Worm (Caenorhabditis elegans) whole organism, late embryonic: ENCODE results near the gene ZC374.2.
A peak's percentile ranks its signal among the peaks of the same experiment; 100 is the strongest.

ENCODE experiments used
- C38D4.7 ChIP-seq: fragments of 200-800 bp; sonication (Bioruptor generic); optimal IDR thresholded peaks from 2 replicates; lab custom pipeline; 2018; ENCODE audit warnings: mild to moderate bottlenecking, missing genetic modification characterization, moderate library complexity, missing compliant biosample characterization
- F13H6.1 ChIP-seq: sonication (generic microtip); optimal IDR thresholded peaks from 2 replicates; lab custom pipeline; 2016; ENCODE audit warnings: missing genetic modification characterization, missing compliant biosample characterization
- Y22D7AL.16 ChIP-seq: sonication (generic microtip); optimal IDR thresholded peaks from 2 replicates; lab custom pipeline; 2016; ENCODE audit warnings: missing genetic modification characterization, missing compliant biosample characterization
- ama-1 ChIP-seq: fragments of 150-350 bp; optimal IDR thresholded peaks from 2 replicates; lab custom pipeline; 2014
- ceh-14 ChIP-seq: sonication (generic microtip); optimal IDR thresholded peaks from 2 replicates; lab custom pipeline; 2016; ENCODE audit warnings: missing genotype, missing genetic modification characterization, missing compliant biosample characterization
- ceh-18 ChIP-seq: sonication (generic microtip); optimal IDR thresholded peaks from 2 replicates; lab custom pipeline; 2016; ENCODE audit warnings: missing genetic modification characterization, missing compliant biosample characterization
- ceh-2 ChIP-seq: sonication (generic microtip); optimal IDR thresholded peaks from 2 replicates; lab custom pipeline; 2016; ENCODE audit warnings: missing genotype, missing genetic modification characterization, missing compliant biosample characterization
- ceh-24 ChIP-seq: sonication (generic microtip); optimal IDR thresholded peaks from 2 replicates; lab custom pipeline; 2016; ENCODE audit warnings: mild to moderate bottlenecking, missing genetic modification characterization, missing compliant biosample characterization
- ceh-31 ChIP-seq: sonication (generic microtip); optimal IDR thresholded peaks from 2 replicates; lab custom pipeline; 2016; ENCODE audit warnings: missing genetic modification characterization, missing compliant biosample characterization
- ceh-45 ChIP-seq: fragments of 200-800 bp; sonication (Bioruptor generic); IDR thresholded peaks from 2 replicates; pipeline ENCODE4 v1.3.6; 2022; ENCODE audit warnings: missing genetic modification reagents, missing genetic modification characterization, missing compliant biosample characterization
- ceh-6 ChIP-seq: fragments of 200-800 bp; sonication (Bioruptor generic); optimal IDR thresholded peaks from 2 replicates; lab custom pipeline; 2018; ENCODE audit warnings: mild to moderate bottlenecking, missing genetic modification characterization, missing compliant biosample characterization
- ceh-9 ChIP-seq: sonication (generic microtip); optimal IDR thresholded peaks from 2 replicates; lab custom pipeline; 2016; ENCODE audit warnings: mild to moderate bottlenecking, missing genetic modification characterization, inconsistent platforms, missing compliant biosample characterization
- che-1 ChIP-seq: sonication (generic microtip); optimal IDR thresholded peaks from 2 replicates; lab custom pipeline; 2016; ENCODE audit warnings: mild to moderate bottlenecking, missing genetic modification characterization, missing compliant biosample characterization
- elt-2 ChIP-seq: sonication (generic microtip); optimal IDR thresholded peaks from 2 replicates; lab custom pipeline; 2016; ENCODE audit warnings: missing genetic modification reagents, missing genetic modification characterization, missing compliant biosample characterization
- elt-4 ChIP-seq: sonication (generic microtip); optimal IDR thresholded peaks from 2 replicates; lab custom pipeline; 2016; ENCODE audit warnings: missing genetic modification characterization, missing compliant biosample characterization
- ets-4 ChIP-seq: sonication (generic microtip); optimal IDR thresholded peaks from 2 replicates; lab custom pipeline; 2016; ENCODE audit warnings: missing genetic modification characterization, missing compliant biosample characterization
- eyg-1 ChIP-seq: sonication (generic microtip); optimal IDR thresholded peaks from 2 replicates; lab custom pipeline; 2016; ENCODE audit warnings: missing genotype, missing genetic modification characterization, missing compliant biosample characterization
- hlh-13 ChIP-seq: fragments of 200-800 bp; sonication (Bioruptor generic); optimal IDR thresholded peaks from 2 replicates; lab custom pipeline; 2018; ENCODE audit warnings: mild to moderate bottlenecking, missing genetic modification characterization, missing compliant biosample characterization
- hlh-30 ChIP-seq: sonication (generic microtip); optimal IDR thresholded peaks from 2 replicates; lab custom pipeline; 2017; ENCODE audit warnings: antibody characterized with exemption, missing genetic modification characterization, missing compliant biosample characterization; ENCODE audit not compliant: insufficient read depth
- hlh-6 ChIP-seq: sonication (generic microtip); optimal IDR thresholded peaks from 2 replicates; lab custom pipeline; 2016; ENCODE audit warnings: missing genotype, missing genetic modification characterization, missing compliant biosample characterization
- lim-6 ChIP-seq: sonication (generic microtip); optimal IDR thresholded peaks from 2 replicates; lab custom pipeline; 2016; ENCODE audit warnings: missing genetic modification characterization, missing compliant biosample characterization
- madf-2 ChIP-seq: sonication (generic microtip); optimal IDR thresholded peaks from 2 replicates; lab custom pipeline; 2017; ENCODE audit warnings: missing genetic modification characterization, missing compliant biosample characterization
- mec-3 ChIP-seq: sonication (generic microtip); optimal IDR thresholded peaks from 2 replicates; lab custom pipeline; 2016; ENCODE audit warnings: borderline replicate concordance, missing genetic modification characterization, missing compliant biosample characterization
- nhr-11 ChIP-seq: fragments of 150-350 bp; optimal IDR thresholded peaks from 2 replicates; lab custom pipeline; 2014; ENCODE audit warnings: missing biosample characterization, missing genetic modification characterization
- nhr-232 ChIP-seq: sonication (generic microtip); optimal IDR thresholded peaks from 2 replicates; lab custom pipeline; 2016; ENCODE audit warnings: missing genetic modification characterization, missing compliant biosample characterization
- odd-2 ChIP-seq: sonication (generic microtip); optimal IDR thresholded peaks from 2 replicates; lab custom pipeline; 2017; ENCODE audit warnings: antibody characterized with exemption, mild to moderate bottlenecking, missing genetic modification characterization, missing compliant biosample characterization
- pqm-1 ChIP-seq: sonication (generic microtip); optimal IDR thresholded peaks from 2 replicates; lab custom pipeline; 2016; ENCODE audit warnings: missing genetic modification characterization, missing compliant biosample characterization
- pros-1 ChIP-seq: fragments of 150-350 bp; optimal IDR thresholded peaks from 2 replicates; lab custom pipeline; 2014; ENCODE audit warnings: missing biosample characterization, missing genetic modification reagents, missing genetic modification characterization
- sox-4 ChIP-seq: sonication (generic microtip); optimal IDR thresholded peaks from 2 replicates; lab custom pipeline; 2017; ENCODE audit warnings: mild to moderate bottlenecking, missing genetic modification characterization, inconsistent platforms, missing compliant biosample characterization
- syd-9 ChIP-seq: sonication (generic microtip); optimal IDR thresholded peaks from 2 replicates; lab custom pipeline; 2016; ENCODE audit warnings: mild to moderate bottlenecking, missing genetic modification characterization, moderate library complexity, missing compliant biosample characterization
- tbx-7 ChIP-seq: sonication (generic microtip); optimal IDR thresholded peaks from 2 replicates; lab custom pipeline; 2016; ENCODE audit warnings: missing genotype, missing genetic modification characterization, missing compliant biosample characterization
- ttx-3 ChIP-seq: sonication (generic microtip); optimal IDR thresholded peaks from 2 replicates; lab custom pipeline; 2016; ENCODE audit warnings: missing genetic modification reagents, missing genetic modification characterization, missing compliant biosample characterization
- ztf-16 ChIP-seq: sonication (generic microtip); optimal IDR thresholded peaks from 2 replicates; lab custom pipeline; 2017; ENCODE audit warnings: missing genetic modification characterization, missing compliant biosample characterization

Gene ZC374.2

DNA sequence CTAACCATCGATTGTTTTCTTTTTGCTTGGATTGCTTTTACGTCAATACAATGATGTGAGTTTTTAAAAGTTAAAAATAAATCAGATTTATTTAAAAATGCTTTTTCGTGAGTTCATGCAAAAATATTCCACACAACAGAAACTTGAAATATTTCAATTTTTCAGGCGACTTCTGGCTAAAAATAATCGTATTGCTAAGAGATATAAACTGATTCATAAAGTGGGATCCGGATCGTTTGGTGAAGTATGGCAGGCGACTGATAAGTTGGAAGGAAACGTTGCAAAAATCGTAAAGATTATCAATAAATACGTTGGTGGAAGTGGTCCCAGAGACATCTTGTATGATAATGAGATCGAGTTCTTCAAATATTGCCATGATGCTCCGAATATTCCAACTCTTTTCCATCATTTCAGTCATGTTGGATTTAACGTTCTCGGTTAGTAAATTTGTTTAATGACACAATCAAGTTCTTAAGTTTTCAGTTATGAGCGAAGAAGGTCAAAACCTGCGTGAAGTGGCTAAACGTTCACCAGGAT is 13.3 kb upstream of the ZC374.2 start, which contains the start of gene ZC373.3:
Gene ZC373.3, plus strand, starts transcription at position 51 of the 537 bp plus-strand sequence.
- TF ChIP-seq mec-3 (tag; lab: Kevin White, UChicago) (no peak), nhr-11 (tag; lab: Kevin White, UChicago) (no peak), ceh-24 (tag; lab: Kevin White, UChicago) (no peak), eyg-1 (tag; lab: Kevin White, UChicago) (no peak), ama-1 (lab: Kevin White, UChicago) (no peak), sox-4 (no peak), Y22D7AL.16 (tag; lab: Kevin White, UChicago) (no peak), ceh-18 (no peak)

DNA sequence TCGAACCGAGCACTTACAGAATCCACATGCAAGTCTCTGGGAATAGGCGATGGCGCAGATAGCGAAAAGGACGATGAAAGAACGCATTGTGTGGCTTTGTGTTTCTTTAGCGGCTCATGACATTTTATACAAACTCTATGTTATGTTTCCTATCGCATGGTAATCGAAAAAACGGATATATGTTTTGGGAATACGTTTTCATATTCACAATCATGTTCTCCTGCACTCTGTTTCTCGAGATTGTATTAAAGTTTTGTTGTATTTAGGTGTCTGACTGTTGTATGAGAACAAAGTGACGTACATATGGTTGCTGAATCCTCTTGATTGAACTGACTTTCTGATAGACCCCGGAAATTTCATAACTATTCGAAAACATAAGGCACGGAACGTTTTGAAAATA is 11.1 kb upstream of the ZC374.2 start, which contains the start of gene ZC373.2:
Gene ZC373.2, minus strand, starts transcription at position 101 of the 400 bp plus-strand sequence.
- TF ChIP-seq tbx-7 (tag; lab: Kevin White, UChicago): no peak
- TF ChIP-seq F13H6.1 (tag; lab: Kevin White, UChicago): no peak
- TF ChIP-seq che-1 (tag; lab: Kevin White, UChicago): no peak
- no peak for TF ChIP-seq hlh-6
- TF ChIP-seq madf-2: no peak
- TF ChIP-seq Y22D7AL.16 (tag; lab: Kevin White, UChicago): no peak
- TF ChIP-seq hlh-13 (GFP tag; lab: Kevin White, UChicago): no peak
- no peak for TF ChIP-seq eyg-1 (tag; lab: Kevin White, UChicago)
- no peak for TF ChIP-seq nhr-11 (tag; lab: Kevin White, UChicago)

ce11 chrX:10054410-10054800 is 7.2 kb upstream of the ZC374.2 start:
- TF ChIP-seq ztf-16 (tag; lab: Kevin White, UChicago) (no peak), pqm-1 (no peak), nhr-232 (tag; lab: Kevin White, UChicago) (no peak), ceh-6 (GFP tag; lab: Kevin White, UChicago) (no peak), hlh-30 (tag; lab: Kevin White, UChicago) (no peak), lim-6 (tag; lab: Kevin White, UChicago) (no peak), nhr-11 (tag; lab: Kevin White, UChicago) (no peak), pros-1 (tag; lab: Kevin White, UChicago) (no peak), ttx-3 (tag; lab: Kevin White, UChicago) (no peak), ceh-9 (tag; lab: Kevin White, UChicago) (no peak), syd-9 (tag; lab: Kevin White, UChicago) (no peak), C38D4.7 (GFP tag; lab: Kevin White, UChicago) (no peak)

DNA sequence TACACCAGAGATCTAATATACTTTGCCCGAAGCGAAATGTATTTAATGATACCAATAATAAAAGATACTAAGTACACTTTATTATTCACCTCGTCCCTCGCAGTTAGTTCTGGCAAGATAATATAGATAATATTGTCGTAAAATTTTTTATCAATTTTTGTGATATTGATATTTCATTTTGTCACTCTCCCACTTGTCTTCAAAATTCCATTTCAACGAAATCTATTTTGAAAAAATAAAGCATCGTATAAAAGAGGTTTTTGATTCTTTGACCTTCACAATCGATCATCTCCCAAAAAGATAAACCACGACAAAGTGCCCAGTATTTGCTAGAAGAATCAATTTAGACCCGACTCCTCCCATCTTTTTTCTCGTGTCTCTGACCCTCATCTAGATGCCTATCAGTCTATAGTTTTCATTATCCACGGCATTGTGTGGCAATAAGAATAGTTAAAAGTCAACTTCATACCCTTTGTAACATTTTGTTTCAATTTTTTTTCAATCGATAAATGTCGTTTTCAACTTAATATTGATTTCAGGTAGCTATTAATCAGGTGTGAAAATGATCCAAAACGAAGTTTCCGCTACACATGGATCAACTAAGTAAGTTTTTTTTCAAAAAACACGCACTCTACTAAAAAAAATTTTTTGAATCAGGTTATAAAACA is 6.7 kb upstream of the ZC374.2 start, which contains the start of gene cbs-1:
Gene cbs-1, plus strand, starts transcription at position 534 of the 668 bp plus-strand sequence.
- TF ChIP-seq elt-2 (tag; lab: Kevin White, UChicago) (peak; percentile 57), sox-4 (no peak), ceh-31 (tag; lab: Kevin White, UChicago) (no peak)

- TF ChIP-seq elt-2 (tag; lab: Kevin White, UChicago) (peak; percentile 13), odd-2 (tag; lab: Kevin White, UChicago) (no peak), ceh-14 (no peak)
Measured at ce11 chrX:10051625-10052024, 4.4 kb upstream of the ZC374.2 start.

ce11 chrX:10049160-10049559 is 1.9 kb upstream of the ZC374.2 start, which contains the start of gene gnrr-3:
Gene gnrr-3 (plus strand): TSS chrX:10049460.
- TF ChIP-seq elt-4 (no peak), ceh-45 (GFP tag; lab: Robert Waterston, UW) (no peak), ets-4 (tag; lab: Kevin White, UChicago) (no peak), ceh-2 (tag; lab: Kevin White, UChicago) (no peak), mec-3 (tag; lab: Kevin White, UChicago) (no peak), ceh-6 (GFP tag; lab: Kevin White, UChicago) (no peak), nhr-232 (tag; lab: Kevin White, UChicago) (no peak)
- TF ChIP-seq, all 69 proteins: peak for 0
